Worm (Caenorhabditis elegans) whole organism, young adult: ENCODE measurements around the gene R166.3.

Source experiments
- lin-26 ChIP-seq: fragments of 200-800 bp; sonication (Bioruptor generic); IDR thresholded peaks from 2 replicates; pipeline ENCODE4 v1.3.6; 2022; ENCODE audit warnings: missing genetic modification reagents, missing genetic modification characterization, missing compliant biosample characterization
- madf-3 ChIP-seq: fragments of 200-800 bp; sonication (Bioruptor generic); IDR thresholded peaks from 2 replicates; pipeline ENCODE4 v1.3.6; 2022; ENCODE audit warnings: missing genetic modification reagents, missing genetic modification characterization, missing compliant biosample characterization
- snpc-4 ChIP-seq, 5 experiments: fragments of 150-350 bp in 1 of 5; sonication (generic microtip) in 4 of 5; optimal IDR thresholded peaks; 2 replicates each; lab custom pipeline; 2014 to 2018; ENCODE audit warnings: missing genetic modification characterization in 5 of 5, missing biosample characterization in 3 of 5, antibody characterized with exemption in 2 of 5, mild to moderate bottlenecking in 2 of 5, missing compliant biosample characterization in 2 of 5, missing genotype in 2 of 5, moderate library complexity in 2 of 5, missing genetic modification reagents in 1 of 5
- unc-62 ChIP-seq: fragments of 150-350 bp; optimal IDR thresholded peaks from 2 replicates; lab custom pipeline; 2014; ENCODE audit warnings: missing biosample characterization, missing genetic modification reagents, missing genetic modification characterization
- xnd-1 ChIP-seq: sonication (generic microtip); optimal IDR thresholded peaks from 2 replicates; lab custom pipeline; 2016; ENCODE audit warnings: missing genotype, missing genetic modification reagents, missing genetic modification characterization, missing compliant biosample characterization

- TF ChIP-seq madf-3 (no peak), unc-62 (GFP tag; lab: Kevin White, UChicago) (no peak), lin-26 (GFP tag; lab: Robert Waterston, UW) (no peak), snpc-4 (GFP tag; optimal IDR thresholded peaks at IDR 0.05; lab: Kevin White, UChicago) (no peak), snpc-4 (tag; optimal IDR thresholded peaks at IDR 0.05; lab: Kevin White, UChicago) (no peak), xnd-1 (no peak)
These were observed 25.4 kb upstream of the R166.3 start, which contains the start of the genes C06A1.6 and C06A1.7 for ce11 chrII:10564578-10564977.
